Worm (Caenorhabditis elegans) whole organism, L2 larva: Measurements from ENCODE around the gene K09C6.7.

Experiments
- R02D3.7 ChIP-seq: fragments of 150-350 bp; optimal IDR thresholded peaks from 2 replicates; lab custom pipeline; 2014; ENCODE audit warnings: missing biosample characterization, missing genetic modification characterization
- Y55F3AM.14 ChIP-seq: fragments of 200-800 bp; sonication (Bioruptor generic); optimal IDR thresholded peaks from 2 replicates; lab custom pipeline; 2018; ENCODE audit warnings: mild to moderate bottlenecking, missing genetic modification characterization, missing compliant biosample characterization
- ceh-16 ChIP-seq: fragments of 150-350 bp; optimal IDR thresholded peaks from 2 replicates; lab custom pipeline; 2014; ENCODE audit warnings: missing biosample characterization, missing genetic modification characterization
- elt-1 ChIP-seq: fragments of 150-350 bp; optimal IDR thresholded peaks from 2 replicates; lab custom pipeline; 2014; ENCODE audit warnings: missing biosample characterization, missing genetic modification characterization
- elt-3 ChIP-seq: sonication (generic microtip); optimal IDR thresholded peaks from 2 replicates; lab custom pipeline; 2017; ENCODE audit warnings: missing biosample characterization, missing genetic modification characterization
- fos-1 ChIP-seq: fragments of 150-350 bp; optimal IDR thresholded peaks from 2 replicates; lab custom pipeline; 2014; ENCODE audit warnings: missing biosample characterization, missing genetic modification characterization
- lsy-2 ChIP-seq, 2 experiments: fragments of 150-350 bp in 1 of 2; sonication (generic microtip) in 1 of 2; optimal IDR thresholded peaks; 2 replicates each; lab custom pipeline; 2014 to 2017; ENCODE audit warnings: missing biosample characterization in 2 of 2, missing genetic modification characterization in 2 of 2
- nhr-12 ChIP-seq: fragments of 150-350 bp; optimal IDR thresholded peaks from 2 replicates; lab custom pipeline; 2014; ENCODE audit warnings: missing biosample characterization, missing genetic modification characterization
- nhr-237 ChIP-seq: fragments of 150-350 bp; optimal IDR thresholded peaks from 2 replicates; lab custom pipeline; 2014; ENCODE audit warnings: missing biosample characterization, missing genetic modification characterization
- nhr-25 ChIP-seq: fragments of 150-350 bp; sonication (generic microtip); optimal IDR thresholded peaks from 3 replicates; lab custom pipeline; 2014; ENCODE audit warnings: missing biosample characterization, missing genetic modification characterization
- snpc-4 ChIP-seq: fragments of 150-350 bp; optimal IDR thresholded peaks from 2 replicates; lab custom pipeline; 2014; ENCODE audit warnings: missing biosample characterization, missing genetic modification characterization
- unc-62 ChIP-seq: fragments of 150-350 bp; optimal IDR thresholded peaks from 2 replicates; lab custom pipeline; 2014; ENCODE audit warnings: missing biosample characterization, missing genetic modification reagents, missing genetic modification characterization
- zag-1 ChIP-seq: fragments of 150-350 bp; optimal IDR thresholded peaks from 2 replicates; lab custom pipeline; 2014; ENCODE audit warnings: missing biosample characterization, missing genetic modification characterization
- ztf-4 ChIP-seq: fragments of 150-350 bp; optimal IDR thresholded peaks from 2 replicates; lab custom pipeline; 2014; ENCODE audit warnings: missing biosample characterization, missing genetic modification characterization

DNA sequence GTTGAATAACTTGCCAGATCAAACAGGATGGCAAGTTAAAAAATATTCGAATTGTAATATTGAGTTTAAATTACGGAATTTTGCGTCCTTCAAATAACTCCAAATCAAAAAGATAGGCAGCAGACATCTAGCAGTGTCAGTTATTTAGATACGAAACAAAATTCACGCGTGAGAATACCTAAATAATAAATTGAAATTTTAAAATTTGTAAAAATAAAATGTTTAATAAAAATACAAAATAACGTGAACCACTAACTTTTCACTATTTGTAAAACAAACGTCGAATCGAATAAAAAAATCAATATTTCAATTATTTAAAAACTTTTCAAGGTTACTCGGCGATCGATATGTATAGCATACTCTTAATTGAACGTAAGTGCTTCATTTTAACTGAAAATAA is 37.1 kb upstream of the K09C6.7 start, which contains the start of gene T02B11.9:
- no peak for TF ChIP-seq R02D3.7 (tag; lab: Kevin White, UChicago)
- no peak for TF ChIP-seq nhr-237 (tag; lab: Kevin White, UChicago)
- TF ChIP-seq snpc-4 (tag; lab: Kevin White, UChicago) = no peak
- no peak for TF ChIP-seq zag-1 (tag; lab: Kevin White, UChicago)
- no peak for TF ChIP-seq Y55F3AM.14 (GFP tag; lab: Kevin White, UChicago)
- TF ChIP-seq fos-1 (tag; lab: Kevin White, UChicago) = no peak
- TF ChIP-seq ceh-16 (tag; lab: Kevin White, UChicago) = no peak
- no peak for TF ChIP-seq ztf-4 (tag; lab: Kevin White, UChicago)
- no peak for TF ChIP-seq unc-62 (GFP tag; lab: Kevin White, UChicago)
- no peak for TF ChIP-seq elt-1 (tag; lab: Kevin White, UChicago)
- no peak for TF ChIP-seq nhr-12 (tag; lab: Kevin White, UChicago)
- no peak for TF ChIP-seq elt-3 (tag; lab: Kevin White, UChicago)
- TF ChIP-seq nhr-25 (tag; lab: Kevin White, UChicago) = no peak
- TF ChIP-seq lsy-2 (tag; optimal IDR thresholded peaks at IDR 0.05; lab: Kevin White, UChicago) = no peak
